Fruit fly (Drosophila melanogaster) whole organism, embryonic: ENCODE data around the gene NT1.
A peak's percentile ranks its signal among the peaks of the same experiment; 100 is the strongest.

Experiments used
- Asciz ChIP-seq: fragments of 200-800 bp; sonication (Bioruptor generic); optimal IDR thresholded peaks from 2 replicates; lab custom pipeline; 2017; ENCODE audit warnings: missing biosample characterization, mild to moderate bottlenecking, missing genetic modification characterization, missing genetic modification reagents
- Awh ChIP-seq: fragments of 200-800 bp; sonication (Bioruptor generic); IDR thresholded peaks from 2 replicates; pipeline ENCODE4, ENCODE4 v1.3.6; 2022; ENCODE audit warnings: missing biosample characterization, missing genetic modification characterization
- Blimp-1 ChIP-seq: fragments of 200-800 bp; sonication (Bioruptor generic); optimal IDR thresholded peaks from 3 replicates; lab custom pipeline; 2018; ENCODE audit warnings: missing biosample characterization, missing genetic modification characterization, mild to moderate bottlenecking, moderate library complexity, missing genetic modification reagents
- CG12659 ChIP-seq: fragments of 200-800 bp; sonication (Bioruptor generic); optimal IDR thresholded peaks from 3 replicates; lab custom pipeline; 2017; ENCODE audit warnings: mild to moderate bottlenecking, missing biosample characterization, missing genetic modification reagents, missing genetic modification characterization
- CG13424 ChIP-seq: fragments of 200-800 bp; sonication (Bioruptor generic); optimal IDR thresholded peaks from 2 replicates; lab custom pipeline; 2019; ENCODE audit warnings: missing biosample characterization, mild to moderate bottlenecking, missing genetic modification characterization, moderate library complexity
- CG13894 ChIP-seq: fragments of 200-800 bp; sonication (Bioruptor generic); optimal IDR thresholded peaks from 3 replicates; lab custom pipeline; 2018; ENCODE audit warnings: missing biosample characterization, mild to moderate bottlenecking, missing genetic modification characterization, moderate library complexity
- CG18262 ChIP-seq: fragments of 200-800 bp; optimal IDR thresholded peaks from 3 replicates; lab custom pipeline; 2019; ENCODE audit warnings: missing biosample characterization, mild to moderate bottlenecking, missing genetic modification characterization, moderate library complexity
- CG2120 ChIP-seq: fragments of 200-800 bp; sonication (Bioruptor generic); optimal IDR thresholded peaks from 3 replicates; lab custom pipeline; 2016; ENCODE audit warnings: missing biosample characterization, missing genetic modification characterization
- CG2129 ChIP-seq: fragments of 200-800 bp; sonication (Bioruptor generic); IDR thresholded peaks from 2 replicates; pipeline ENCODE4 v1.3.6; 2022; ENCODE audit warnings: missing biosample characterization, missing genetic modification characterization; ENCODE audit not compliant: partially characterized antibody
- CG2875 ChIP-seq: fragments of 200-800 bp; sonication (Bioruptor generic); optimal IDR thresholded peaks from 2 replicates; lab custom pipeline; 2017; ENCODE audit warnings: missing biosample characterization, mild to moderate bottlenecking, missing genetic modification characterization, missing genetic modification reagents
- CG31388 ChIP-seq: fragments of 200-800 bp; sonication (Bioruptor generic); optimal IDR thresholded peaks from 2 replicates; lab custom pipeline; 2016; ENCODE audit warnings: missing biosample characterization, missing genetic modification characterization
- CG3407 ChIP-seq: fragments of 200-800 bp; sonication (Bioruptor generic); optimal IDR thresholded peaks from 2 replicates; lab custom pipeline; 2018; ENCODE audit warnings: missing biosample characterization, mild to moderate bottlenecking, missing genetic modification characterization
- CG3838 ChIP-seq: fragments of 200-800 bp; sonication (Bioruptor generic); optimal IDR thresholded peaks from 3 replicates; lab custom pipeline; 2016; ENCODE audit warnings: missing biosample characterization, missing genetic modification characterization
- CG6175 ChIP-seq: fragments of 200-800 bp; sonication (Bioruptor generic); IDR thresholded peaks from 3 replicates; pipeline ENCODE4 v1.3.6; 2022; ENCODE audit warnings: missing biosample characterization, missing genetic modification characterization
- CG7987 ChIP-seq: fragments of 200-800 bp; sonication (Bioruptor generic); optimal IDR thresholded peaks from 2 replicates; lab custom pipeline; 2018; ENCODE audit warnings: missing biosample characterization, mild to moderate bottlenecking, missing genetic modification characterization, moderate library complexity
- CG8089 ChIP-seq: fragments of 200-800 bp; sonication (Bioruptor generic); optimal IDR thresholded peaks from 3 replicates; lab custom pipeline; 2016; ENCODE audit warnings: missing biosample characterization, missing genetic modification characterization
- CoRest ChIP-seq: fragments of 200-800 bp; sonication (Bioruptor generic); optimal IDR thresholded peaks from 3 replicates; lab custom pipeline; 2018; ENCODE audit warnings: missing biosample characterization, mild to moderate bottlenecking, missing genetic modification characterization, moderate library complexity
- Dref ChIP-seq: fragments of 200-800 bp; sonication (Bioruptor generic); IDR thresholded peaks from 2 replicates; pipeline ENCODE4 v1.3.6; 2022; ENCODE audit warnings: missing biosample characterization, missing genetic modification characterization
- GATAe ChIP-seq: fragments of 200-800 bp; sonication (Bioruptor generic); conservative IDR thresholded peaks from 2 replicates; pipeline ENCODE4 v1.3.6; 2022; ENCODE audit warnings: missing biosample characterization, missing genetic modification characterization
- Gsc ChIP-seq: fragments of 200-800 bp; sonication (Bioruptor generic); IDR thresholded peaks from 2 replicates; pipeline ENCODE4 v1.3.6; 2022; ENCODE audit warnings: missing biosample characterization, missing genetic modification characterization
- H15 ChIP-seq: fragments of 200-800 bp; sonication (Bioruptor generic); IDR thresholded peaks from 3 replicates; pipeline ENCODE4 v1.3.6; 2022; ENCODE audit warnings: missing biosample characterization, missing genetic modification characterization
- H2.0 ChIP-seq: fragments of 200-800 bp; sonication (Bioruptor generic); IDR thresholded peaks from 2 replicates; pipeline ENCODE4 v1.3.6; 2022; ENCODE audit warnings: missing biosample characterization, missing genetic modification characterization
- Kr ChIP-seq: fragments of 200-800 bp; sonication (Bioruptor generic); optimal IDR thresholded peaks from 2 replicates; lab custom pipeline; 2017; ENCODE audit warnings: missing biosample characterization, mild to moderate bottlenecking, missing genetic modification characterization
- Lpt ChIP-seq: fragments of >200 bp; optimal IDR thresholded peaks from 2 replicates; lab custom pipeline; 2018; ENCODE audit warnings: missing biosample characterization, missing genetic modification characterization
- Mad ChIP-seq: fragments of 200-800 bp; sonication (Bioruptor generic); optimal IDR thresholded peaks from 2 replicates; lab custom pipeline; 2016; ENCODE audit warnings: missing biosample characterization, missing genetic modification characterization
- Opbp ChIP-seq: fragments of 200-800 bp; sonication (Bioruptor generic); IDR thresholded peaks from 3 replicates; pipeline ENCODE4 v1.3.6; 2022; ENCODE audit warnings: missing biosample characterization, missing genetic modification characterization; ENCODE audit not compliant: partially characterized antibody
- abd-A ChIP-seq: fragments of 200-800 bp; sonication (Bioruptor generic); optimal IDR thresholded peaks from 3 replicates; lab custom pipeline; 2019; ENCODE audit warnings: missing biosample characterization, mild to moderate bottlenecking, missing genetic modification characterization, moderate library complexity
- amos ChIP-seq: fragments of 200-800 bp; sonication (Bioruptor generic); IDR thresholded peaks from 2 replicates; pipeline ENCODE4 v1.3.6; 2022; ENCODE audit warnings: missing biosample characterization, missing genetic modification characterization; ENCODE audit not compliant: partially characterized antibody
- ash1 ChIP-seq: fragments of 200-800 bp; sonication (Bioruptor generic); optimal IDR thresholded peaks from 2 replicates; lab custom pipeline; 2018; ENCODE audit warnings: missing biosample characterization, mild to moderate bottlenecking, missing genetic modification characterization
- ato ChIP-seq: fragments of 200-800 bp; sonication (Bioruptor generic); IDR thresholded peaks from 2 replicates; pipeline ENCODE4 v1.3.6; 2022; ENCODE audit warnings: missing biosample characterization, missing genetic modification characterization; ENCODE audit not compliant: partially characterized antibody
- az2 ChIP-seq: fragments of 200-800 bp; sonication (Bioruptor generic); optimal IDR thresholded peaks from 3 replicates; lab custom pipeline; 2016; ENCODE audit warnings: missing biosample characterization, missing genetic modification characterization
- dan ChIP-seq: fragments of 200-800 bp; sonication (Bioruptor generic); IDR thresholded peaks from 2 replicates; pipeline ENCODE4 v1.3.6; 2022; ENCODE audit warnings: missing biosample characterization, missing genetic modification characterization
- esg ChIP-seq: fragments of 200-800 bp; sonication (Bioruptor generic); conservative IDR thresholded peaks from 2 replicates; pipeline ENCODE4 v1.3.6; 2022; ENCODE audit warnings: missing biosample characterization, missing genetic modification characterization
- ham ChIP-seq: fragments of 200-800 bp; sonication (Bioruptor generic); IDR thresholded peaks from 2 replicates; pipeline ENCODE4 v1.3.6; 2022; ENCODE audit warnings: missing biosample characterization, missing genetic modification characterization
- knrl ChIP-seq: fragments of 200-800 bp; sonication (Bioruptor generic); IDR thresholded peaks from 3 replicates; pipeline ENCODE4 v1.3.6; 2022; ENCODE audit warnings: missing biosample characterization, missing genetic modification characterization; ENCODE audit not compliant: partially characterized antibody
- lab ChIP-seq: fragments of 200-800 bp; sonication (Bioruptor generic); optimal IDR thresholded peaks from 3 replicates; lab custom pipeline; 2017; ENCODE audit warnings: missing biosample characterization, missing genetic modification characterization, mild to moderate bottlenecking, moderate library complexity, missing genetic modification reagents
- lilli ChIP-seq: fragments of 200-800 bp; sonication (Bioruptor generic); optimal IDR thresholded peaks from 3 replicates; lab custom pipeline; 2016; ENCODE audit warnings: missing biosample characterization, missing genetic modification characterization
- lov ChIP-seq, 2 experiments: fragments of 200-800 bp in 1 of 2; fragments of >200 bp in 1 of 2; sonication (Bioruptor generic) in 1 of 2; IDR thresholded peaks in 1 of 2; optimal IDR thresholded peaks in 1 of 2; 2 replicates in 1 of 2; 3 replicates in 1 of 2; pipeline versions ENCODE4 v1.3.6 to Lab custom; 2017 to 2022; ENCODE audit warnings: missing biosample characterization in 1 of 2, missing genetic modification characterization in 1 of 2
- nmo ChIP-seq: fragments of 200-800 bp; sonication (Bioruptor generic); optimal IDR thresholded peaks from 2 replicates; lab custom pipeline; 2018; ENCODE audit warnings: missing biosample characterization, mild to moderate bottlenecking, missing genetic modification characterization, moderate library complexity
- pfk ChIP-seq: fragments of 200-800 bp; sonication (Bioruptor generic); optimal IDR thresholded peaks from 2 replicates; lab custom pipeline; 2018; ENCODE audit warnings: missing biosample characterization, mild to moderate bottlenecking, missing genetic modification characterization, moderate library complexity
- run ChIP-seq: fragments of 200-800 bp; sonication (Bioruptor generic); optimal IDR thresholded peaks from 3 replicates; lab custom pipeline; 2018; ENCODE audit warnings: missing biosample characterization, mild to moderate bottlenecking, missing genetic modification characterization
- sd ChIP-seq: fragments of 200-800 bp; sonication (Bioruptor generic); optimal IDR thresholded peaks from 3 replicates; lab custom pipeline; 2018; ENCODE audit warnings: missing biosample characterization, mild to moderate bottlenecking, missing genetic modification characterization, moderate library complexity
- sens ChIP-seq: fragments of 200-800 bp; sonication (Bioruptor generic); peaks from one replicate; lab custom pipeline; 2016; ENCODE audit warnings: missing biosample characterization, missing genetic modification characterization
- sna ChIP-seq: fragments of 200-800 bp; sonication (Bioruptor generic); IDR thresholded peaks from 2 replicates; pipeline ENCODE4 v1.3.6; 2022; ENCODE audit warnings: missing biosample characterization, missing genetic modification characterization; ENCODE audit not compliant: partially characterized antibody
- wdn ChIP-seq: fragments of 200-800 bp; sonication (Bioruptor generic); IDR thresholded peaks from 2 replicates; pipeline ENCODE4 v1.3.6; 2022; ENCODE audit warnings: missing biosample characterization, missing genetic modification characterization
- wek ChIP-seq: fragments of 200-800 bp; sonication (Bioruptor generic); optimal IDR thresholded peaks from 3 replicates; lab custom pipeline; 2018; ENCODE audit warnings: missing biosample characterization, mild to moderate bottlenecking, missing genetic modification characterization, moderate library complexity
- wor ChIP-seq: fragments of 200-800 bp; sonication (Bioruptor generic); IDR thresholded peaks from 2 replicates; pipeline ENCODE4 v1.3.6; 2022; ENCODE audit warnings: missing biosample characterization, missing genetic modification characterization
- zen ChIP-seq: fragments of 200-800 bp; sonication (Bioruptor generic); optimal IDR thresholded peaks from 3 replicates; lab custom pipeline; 2018; ENCODE audit warnings: missing biosample characterization, mild to moderate bottlenecking, missing genetic modification characterization, moderate library complexity
- zfh1 ChIP-seq: fragments of 200-800 bp; sonication (Bioruptor generic); IDR thresholded peaks from 3 replicates; pipeline ENCODE4 v1.3.6; 2022; ENCODE audit warnings: missing biosample characterization, missing genetic modification characterization

NT1 gene

dm6 chr3L:4474946-4475470 is 33.2 kb downstream of the NT1 start (continued):
- no peak for TF ChIP-seq lov (optimal IDR thresholded peaks at IDR 0.05; lab: Kevin White, UChicago)
- peak; percentile 90; the same call in 2 of the 3 replicates for TF ChIP-seq lov (GFP tag; IDR thresholded peaks at IDR 0.05; lab: Robert Waterston, UW)
- TF ChIP-seq esg (GFP tag; lab: Robert Waterston, UW), result no peak
- no peak for TF ChIP-seq wor (GFP tag; lab: Robert Waterston, UW)
- peak; percentile 34 for TF ChIP-seq nmo (GFP tag; lab: Kevin White, UChicago)
- TF ChIP-seq az2 (GFP tag; lab: Kevin White, UChicago), result peak; percentile 73
- peak; percentile 87 for TF ChIP-seq CG2875 (GFP tag; lab: Kevin White, UChicago)
- TF ChIP-seq knrl (GFP tag; lab: Robert Waterston, UW), result no peak
- peak; percentile 67 for TF ChIP-seq Mad (GFP tag; lab: Kevin White, UChicago)
- no peak for TF ChIP-seq ato
- TF ChIP-seq CG12659, result peak; percentile 81
- TF ChIP-seq zfh1 (GFP tag; lab: Robert Waterston, UW), result peak; percentile 74
- peak; percentile 59 for TF ChIP-seq CG13894 (tag; lab: Kevin White, UChicago)
- 0 out of 3 replicates have a peak, but pooled peaks have one; percentile 42 for TF ChIP-seq H15 (GFP tag; lab: Robert Waterston, UW)
- no peak for TF ChIP-seq sna
- peak; percentile 56; the same call in 1 of the 2 replicates for TF ChIP-seq Awh (GFP tag; lab: Robert Waterston, UW)
- TF ChIP-seq Opbp (GFP tag; lab: Robert Waterston, UW), result no peak
- TF ChIP-seq dan (GFP tag; lab: Robert Waterston, UW), result no peak
- no peak for TF ChIP-seq CG2129 (GFP tag; lab: Robert Waterston, UW)
- peak; percentile 56 for TF ChIP-seq CG3838 (GFP tag; lab: Kevin White, UChicago)
- TF ChIP-seq sd (tag; lab: Kevin White, UChicago), result peak; percentile 0
- TF ChIP-seq GATAe, result no peak
- no peak for TF ChIP-seq zen (tag; lab: Kevin White, UChicago)
- no peak for TF ChIP-seq amos (GFP tag; lab: Robert Waterston, UW)
- TF ChIP-seq CG2120 (GFP tag; lab: Kevin White, UChicago), result peak; percentile 16
- TF ChIP-seq CG6175 (GFP tag; lab: Robert Waterston, UW), result peak; percentile 47; the same call in 1 of the 3 replicates
- peak; percentile 89 for TF ChIP-seq wek (GFP tag; lab: Kevin White, UChicago)
- peak; percentile 95 for TF ChIP-seq Asciz (GFP tag; lab: Kevin White, UChicago)
- TF ChIP-seq Gsc (GFP tag; lab: Robert Waterston, UW), result no peak
- peak; percentile 84 for TF ChIP-seq abd-A
- peak; percentile 75 for TF ChIP-seq run (tag; lab: Kevin White, UChicago)
- TF ChIP-seq ash1 (GFP tag; lab: Kevin White, UChicago), result peak; percentile 77
- TF ChIP-seq lab (GFP tag; lab: Kevin White, UChicago), result peak; percentile 97
- no peak for TF ChIP-seq Dref (GFP tag; lab: Robert Waterston, UW)
- TF ChIP-seq CG7987 (GFP tag; lab: Kevin White, UChicago), result peak; percentile 98
- TF ChIP-seq CG3407 (GFP tag; lab: Kevin White, UChicago), result peak; percentile 78
- TF ChIP-seq CG8089 (GFP tag; lab: Kevin White, UChicago), result peak; percentile 67
- TF ChIP-seq CG31388 (GFP tag; lab: Kevin White, UChicago), result no peak
- peak; percentile 79 for TF ChIP-seq pfk
- peak; percentile 73 for TF ChIP-seq Blimp-1 (GFP tag; lab: Kevin White, UChicago)
- TF ChIP-seq Lpt, result no peak
- peak; percentile 64 for TF ChIP-seq CG13424
- TF ChIP-seq ham, result no peak
- peak; percentile 58 for TF ChIP-seq lilli (GFP tag; lab: Kevin White, UChicago)
- TF ChIP-seq Kr, result no peak
- peak; percentile 49 for TF ChIP-seq CoRest (tag; lab: Kevin White, UChicago)
- no peak for TF ChIP-seq CG18262 (tag; lab: Kevin White, UChicago)
- peak; percentile 57 for TF ChIP-seq H2.0
- TF ChIP-seq sens, result peak; percentile 96
- peak; percentile 45; the same call in 1 of the 2 replicates for TF ChIP-seq wdn (GFP tag; lab: Robert Waterston, UW)
